Fruit fly (Drosophila melanogaster) whole organism, embryonic: ENCODE results near the gene Girdin.

Experiments
- ATbp ChIP-seq: fragments of 200-800 bp; sonication (Bioruptor generic); optimal IDR thresholded peaks from 2 replicates; lab custom pipeline; 2017; ENCODE audit warnings: missing biosample characterization, mild to moderate bottlenecking, missing genetic modification characterization, missing genetic modification reagents
- Asciz ChIP-seq: fragments of 200-800 bp; sonication (Bioruptor generic); optimal IDR thresholded peaks from 2 replicates; lab custom pipeline; 2017; ENCODE audit warnings: missing biosample characterization, mild to moderate bottlenecking, missing genetic modification characterization, missing genetic modification reagents
- BtbVII ChIP-seq: fragments of 200-800 bp; sonication (Bioruptor generic); optimal IDR thresholded peaks from 3 replicates; lab custom pipeline; 2017; ENCODE audit warnings: missing biosample characterization, mild to moderate bottlenecking, missing genetic modification characterization
- CG10274 ChIP-seq: fragments of 200-800 bp; sonication (Bioruptor generic); optimal IDR thresholded peaks from 3 replicates; lab custom pipeline; 2017; ENCODE audit warnings: missing biosample characterization, mild to moderate bottlenecking, missing genetic modification characterization
- CG11247 ChIP-seq: fragments of 200-800 bp; sonication (Bioruptor generic); IDR thresholded peaks from 2 replicates; pipeline ENCODE4 v1.3.6; 2022; ENCODE audit warnings: missing biosample characterization, missing genetic modification characterization
- CG11456 ChIP-seq: fragments of 200-800 bp; sonication (Bioruptor generic); IDR thresholded peaks from 3 replicates; pipeline ENCODE4 v1.3.6; 2022; ENCODE audit warnings: missing biosample characterization, missing genetic modification characterization
- CG12104 ChIP-seq: fragments of 200-800 bp; sonication (Bioruptor generic); optimal IDR thresholded peaks from 3 replicates; lab custom pipeline; 2016; ENCODE audit warnings: missing biosample characterization, missing genetic modification characterization
- CG15073 ChIP-seq: fragments of 200-800 bp; sonication (Bioruptor generic); optimal IDR thresholded peaks from 2 replicates; lab custom pipeline; 2016; ENCODE audit warnings: missing biosample characterization, missing genetic modification characterization
- CG15601 ChIP-seq: fragments of 200-800 bp; sonication (Bioruptor generic); optimal IDR thresholded peaks from 3 replicates; lab custom pipeline; 2019; ENCODE audit warnings: missing biosample characterization, mild to moderate bottlenecking, missing genetic modification characterization, moderate library complexity
- CG1603 ChIP-seq: fragments of 200-800 bp; sonication (Bioruptor generic); optimal IDR thresholded peaks from 2 replicates; lab custom pipeline; 2019; ENCODE audit warnings: missing biosample characterization, mild to moderate bottlenecking, missing genetic modification characterization, moderate library complexity
- CG18476 ChIP-seq: fragments of 200-800 bp; sonication (Bioruptor generic); optimal IDR thresholded peaks from 2 replicates; lab custom pipeline; 2016; ENCODE audit warnings: missing biosample characterization, mild to moderate bottlenecking, missing genetic modification characterization
- CG2889 ChIP-seq: fragments of 200-800 bp; sonication (Bioruptor generic); IDR thresholded peaks from 3 replicates; pipeline ENCODE4 v1.3.6; 2022; ENCODE audit warnings: missing biosample characterization, missing genetic modification characterization
- CG30431 ChIP-seq: fragments of 200-800 bp; sonication (Bioruptor generic); optimal IDR thresholded peaks from 2 replicates; lab custom pipeline; 2017; ENCODE audit warnings: missing biosample characterization, missing genetic modification characterization
- CG3407 ChIP-seq: fragments of 200-800 bp; sonication (Bioruptor generic); optimal IDR thresholded peaks from 2 replicates; lab custom pipeline; 2018; ENCODE audit warnings: missing biosample characterization, mild to moderate bottlenecking, missing genetic modification characterization
- CG3726 ChIP-seq: fragments of 200-800 bp; sonication (Bioruptor generic); IDR thresholded peaks from 3 replicates; pipeline ENCODE4, ENCODE4 v1.3.6; 2022; ENCODE audit warnings: missing biosample characterization, missing genetic modification characterization
- CG3995 ChIP-seq: fragments of 200-800 bp; sonication (Bioruptor generic); optimal IDR thresholded peaks from 3 replicates; lab custom pipeline; 2016; ENCODE audit warnings: missing biosample characterization, missing genetic modification characterization
- CG7987 ChIP-seq: fragments of 200-800 bp; sonication (Bioruptor generic); optimal IDR thresholded peaks from 2 replicates; lab custom pipeline; 2018; ENCODE audit warnings: missing biosample characterization, mild to moderate bottlenecking, missing genetic modification characterization, moderate library complexity
- CG8478 ChIP-seq: fragments of >200 bp; optimal IDR thresholded peaks from 2 replicates; lab custom pipeline; 2018
- CG9876 ChIP-seq: fragments of 200-800 bp; sonication (Bioruptor generic); optimal IDR thresholded peaks from 2 replicates; lab custom pipeline; 2016; ENCODE audit warnings: missing biosample characterization, missing genetic modification characterization
- CTCF ChIP-seq: fragments of 200-800 bp; sonication (Bioruptor generic); optimal IDR thresholded peaks from 2 replicates; lab custom pipeline; 2017; ENCODE audit warnings: missing biosample characterization, mild to moderate bottlenecking, missing genetic modification characterization, moderate library complexity
- CoRest ChIP-seq: fragments of 200-800 bp; sonication (Bioruptor generic); optimal IDR thresholded peaks from 3 replicates; lab custom pipeline; 2018; ENCODE audit warnings: missing biosample characterization, mild to moderate bottlenecking, missing genetic modification characterization, moderate library complexity
- Dek ChIP-seq: fragments of 200-800 bp; sonication (Bioruptor generic); optimal IDR thresholded peaks from 3 replicates; lab custom pipeline; 2019; ENCODE audit warnings: missing biosample characterization, mild to moderate bottlenecking, missing genetic modification characterization, moderate library complexity
- ERR ChIP-seq: fragments of 200-800 bp; sonication (Bioruptor generic); optimal IDR thresholded peaks from 2 replicates; lab custom pipeline; 2016; ENCODE audit warnings: missing biosample characterization, missing genetic modification characterization
- Jarid2 ChIP-seq: fragments of 200-800 bp; sonication (Bioruptor generic); optimal IDR thresholded peaks from 3 replicates; lab custom pipeline; 2017; ENCODE audit warnings: mild to moderate bottlenecking, missing biosample characterization, missing genetic modification reagents, missing genetic modification characterization
- Mes4 ChIP-seq: fragments of 200-800 bp; sonication (Bioruptor generic); optimal IDR thresholded peaks from 2 replicates; lab custom pipeline; 2016; ENCODE audit warnings: missing biosample characterization, missing genetic modification characterization
- NC2α ChIP-seq: fragments of 200-800 bp; sonication (Bioruptor generic); optimal IDR thresholded peaks from 2 replicates; lab custom pipeline; 2016; ENCODE audit warnings: missing biosample characterization, missing genetic modification characterization
- Nf-YC ChIP-seq: fragments of 200-800 bp; optimal IDR thresholded peaks from 3 replicates; lab custom pipeline; 2019; ENCODE audit warnings: missing biosample characterization, mild to moderate bottlenecking, missing genetic modification characterization, moderate library complexity
- Ravus ChIP-seq: fragments of 200-800 bp; sonication (Bioruptor generic); IDR thresholded peaks from 2 replicates; pipeline ENCODE4 v1.3.6; 2022; ENCODE audit warnings: missing biosample characterization, missing genetic modification characterization
- Vsx1 ChIP-seq: fragments of 200-800 bp; sonication (Bioruptor generic); optimal IDR thresholded peaks from 2 replicates; lab custom pipeline; 2017; ENCODE audit warnings: missing biosample characterization, mild to moderate bottlenecking, missing genetic modification characterization, missing genetic modification reagents
- Xbp1 ChIP-seq: fragments of 200-800 bp; sonication (Bioruptor generic); optimal IDR thresholded peaks from 3 replicates; lab custom pipeline; 2016; ENCODE audit warnings: missing biosample characterization, mild to moderate bottlenecking, missing genetic modification characterization
- al ChIP-seq: fragments of 200-800 bp; sonication (Bioruptor generic); IDR thresholded peaks from 2 replicates; pipeline ENCODE4 v1.3.6; 2022; ENCODE audit warnings: missing biosample characterization, missing genetic modification characterization
- bbx ChIP-seq: fragments of 200-800 bp; sonication (Bioruptor generic); IDR thresholded peaks from 2 replicates; pipeline ENCODE4 v1.3.6; 2022; ENCODE audit warnings: missing biosample characterization, missing genetic modification characterization; ENCODE audit not compliant: partially characterized antibody
- bcd ChIP-seq: fragments of 200-800 bp; sonication (Bioruptor generic); optimal IDR thresholded peaks from 2 replicates; lab custom pipeline; 2017; ENCODE audit warnings: missing biosample characterization, mild to moderate bottlenecking, missing genetic modification characterization
- br ChIP-seq: fragments of >200 bp; optimal IDR thresholded peaks from 2 replicates; lab custom pipeline; 2017
- bsh ChIP-seq, 2 experiments: fragments of 200-800 bp; sonication (Bioruptor generic); optimal IDR thresholded peaks; 2 replicates each; lab custom pipeline; 2017 to 2018; ENCODE audit warnings: mild to moderate bottlenecking in 2 of 2, missing biosample characterization in 2 of 2, missing genetic modification characterization in 2 of 2, moderate library complexity in 1 of 2
- caup ChIP-seq: fragments of 200-800 bp; sonication (Bioruptor generic); optimal IDR thresholded peaks from 3 replicates; lab custom pipeline; 2017; ENCODE audit warnings: missing biosample characterization, mild to moderate bottlenecking, missing genetic modification characterization, moderate library complexity; ENCODE audit not compliant: severe bottlenecking
- emc ChIP-seq: fragments of 200-800 bp; sonication (Bioruptor generic); optimal IDR thresholded peaks from 2 replicates; lab custom pipeline; 2016; ENCODE audit warnings: missing biosample characterization, missing genetic modification characterization
- grau ChIP-seq: fragments of 200-800 bp; optimal IDR thresholded peaks from 3 replicates; lab custom pipeline; 2019; ENCODE audit warnings: missing biosample characterization, mild to moderate bottlenecking, missing genetic modification characterization, moderate library complexity
- her ChIP-seq: fragments of 200-800 bp; sonication (Bioruptor generic); optimal IDR thresholded peaks from 2 replicates; lab custom pipeline; 2016; ENCODE audit warnings: missing biosample characterization, missing genetic modification characterization
- ken ChIP-seq: fragments of 200-800 bp; sonication (Bioruptor generic); IDR thresholded peaks from 3 replicates; pipeline ENCODE4 v1.3.6; 2022; ENCODE audit warnings: missing biosample characterization, missing genetic modification characterization
- lab ChIP-seq: fragments of 200-800 bp; sonication (Bioruptor generic); optimal IDR thresholded peaks from 3 replicates; lab custom pipeline; 2017; ENCODE audit warnings: missing biosample characterization, missing genetic modification characterization, mild to moderate bottlenecking, moderate library complexity, missing genetic modification reagents
- mirr ChIP-seq: fragments of 200-800 bp; sonication (Bioruptor generic); optimal IDR thresholded peaks from 3 replicates; lab custom pipeline; 2018; ENCODE audit warnings: missing biosample characterization, mild to moderate bottlenecking, missing genetic modification characterization
- pita ChIP-seq: fragments of 200-800 bp; sonication (Bioruptor generic); optimal IDR thresholded peaks from 2 replicates; lab custom pipeline; 2017; ENCODE audit warnings: missing biosample characterization, mild to moderate bottlenecking, missing genetic modification characterization
- salm ChIP-seq: fragments of 200-800 bp; sonication (Bioruptor generic); optimal IDR thresholded peaks from 2 replicates; lab custom pipeline; 2018; ENCODE audit warnings: missing biosample characterization, mild to moderate bottlenecking, missing genetic modification characterization
- schlank ChIP-seq: fragments of 200-800 bp; sonication (Bioruptor generic); optimal IDR thresholded peaks from 2 replicates; lab custom pipeline; 2018; ENCODE audit warnings: missing biosample characterization, mild to moderate bottlenecking, missing genetic modification characterization
- sd ChIP-seq: fragments of 200-800 bp; sonication (Bioruptor generic); optimal IDR thresholded peaks from 3 replicates; lab custom pipeline; 2018; ENCODE audit warnings: missing biosample characterization, mild to moderate bottlenecking, missing genetic modification characterization, moderate library complexity
- slou ChIP-seq: fragments of 200-800 bp; sonication (Bioruptor generic); optimal IDR thresholded peaks from 3 replicates; lab custom pipeline; 2016; ENCODE audit warnings: missing biosample characterization, missing genetic modification characterization
- slp2 ChIP-seq: fragments of 200-800 bp; sonication (Bioruptor generic); optimal IDR thresholded peaks from 2 replicates; lab custom pipeline; 2016; ENCODE audit warnings: missing biosample characterization, missing genetic modification characterization
- so ChIP-seq: fragments of 200-800 bp; sonication (Bioruptor generic); IDR thresholded peaks from 3 replicates; pipeline ENCODE4 v1.3.6; 2022; ENCODE audit warnings: missing biosample characterization, missing genetic modification characterization
- vnd ChIP-seq: fragments of 200-800 bp; sonication (Bioruptor generic); IDR thresholded peaks from 3 replicates; pipeline ENCODE4 v1.3.6; 2022; ENCODE audit warnings: missing biosample characterization, missing genetic modification characterization; ENCODE audit not compliant: partially characterized antibody

Girdin gene

DNA sequence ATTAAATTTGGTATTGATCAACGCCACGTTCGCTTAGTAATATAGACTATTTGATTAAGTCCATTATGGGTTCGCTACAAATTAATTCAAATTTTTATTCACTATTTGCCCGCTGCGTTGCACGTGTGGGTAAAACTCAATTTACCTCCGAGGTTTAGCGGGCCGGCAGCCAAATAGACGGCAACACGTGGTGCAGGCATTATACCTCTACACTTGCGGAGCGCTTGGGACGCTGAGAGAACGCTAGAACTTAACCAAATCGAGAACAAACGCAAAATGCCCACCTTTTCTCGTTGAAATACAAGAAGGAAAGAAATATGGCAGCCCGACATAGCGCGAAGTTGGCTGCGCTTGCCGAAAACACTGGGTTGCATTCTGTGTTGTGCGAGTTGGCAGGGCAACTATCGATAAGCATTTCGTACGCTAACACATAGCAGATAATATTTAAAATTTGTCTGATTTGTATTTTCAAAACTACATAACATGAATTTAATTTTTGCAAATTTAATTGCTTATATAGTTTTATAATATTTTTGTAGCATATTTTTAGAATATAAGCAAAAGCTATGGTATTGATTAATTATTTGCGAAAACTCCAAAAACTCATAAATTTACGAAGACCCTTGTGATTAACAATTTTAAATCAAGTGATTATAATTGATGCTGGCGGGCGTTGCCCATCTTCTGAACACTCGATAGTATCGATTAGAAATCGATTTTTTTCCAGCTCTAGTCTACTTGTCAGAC lies 44.1 kb downstream of the Girdin start, which contains the start of the genes RpL28 and eIF1 (continued):
- TF ChIP-seq CG12104 (GFP tag; lab: Kevin White, UChicago) (peak; percentile 96), salm (tag; lab: Kevin White, UChicago) (peak; percentile 36), bcd (GFP tag; lab: Kevin White, UChicago) (peak; percentile 97), her (peak; percentile 85), CG1603 (peak; percentile 91), so (peak; percentile 78), ken (peak; percentile 89), CG3407 (GFP tag; lab: Kevin White, UChicago) (peak; percentile 92), pita (GFP tag; lab: Kevin White, UChicago) (no peak), ATbp (peak; percentile 88), CG15601 (peak; percentile 84), CG7987 (GFP tag; lab: Kevin White, UChicago) (peak; percentile 98), grau (peak; percentile 83), bsh (GFP tag; optimal IDR thresholded peaks at IDR 0.05; lab: Kevin White, UChicago) (peak; percentile 32 to 79), NC2α (GFP tag; lab: Kevin White, UChicago) (peak; percentile 83), Vsx1 (GFP tag; lab: Kevin White, UChicago) (peak; percentile 92), CoRest (tag; lab: Kevin White, UChicago) (peak; percentile 88), mirr (GFP tag; lab: Kevin White, UChicago) (peak; percentile 94), Xbp1 (GFP tag; lab: Kevin White, UChicago) (peak; percentile 93), CTCF (peak; percentile 67), Asciz (GFP tag; lab: Kevin White, UChicago) (peak; percentile 88), CG11456 (GFP tag; lab: Robert Waterston, UW) (peak; percentile 95), caup (peak; percentile 98), Ravus (GFP tag; lab: Robert Waterston, UW) (no peak; the same call in 1 of the 2 replicates), CG30431 (GFP tag; lab: Kevin White, UChicago) (peak; percentile 91), CG9876 (GFP tag; lab: Kevin White, UChicago) (peak; percentile 95), CG2889 (GFP tag; lab: Robert Waterston, UW) (peak; percentile 61; the same call in 2 of the 3 replicates), slou (GFP tag; lab: Kevin White, UChicago) (peak; percentile 91), Nf-YC (tag; lab: Kevin White, UChicago) (peak; percentile 81), emc (GFP tag; lab: Kevin White, UChicago) (peak; percentile 90), CG8478 (lab: Kevin White, UChicago) (no peak), ERR (GFP tag; lab: Kevin White, UChicago) (peak; percentile 60), bbx (GFP tag; lab: Robert Waterston, UW) (peak; percentile 68), CG18476 (GFP tag; lab: Kevin White, UChicago) (peak; percentile 83), Dek (tag; lab: Kevin White, UChicago) (peak; percentile 76), al (peak; percentile 67), sd (tag; lab: Kevin White, UChicago) (no peak), BtbVII (GFP tag; lab: Kevin White, UChicago) (peak; percentile 89), Jarid2 (GFP tag; lab: Kevin White, UChicago) (peak; percentile 78), Mes4 (peak; percentile 94), slp2 (peak; percentile 89), CG10274 (GFP tag; lab: Kevin White, UChicago) (peak; percentile 87), CG15073 (GFP tag; lab: Kevin White, UChicago) (no peak), CG3726 (GFP tag; lab: Robert Waterston, UW) (peak; percentile 83; the same call in 2 of the 3 replicates), br (lab: Kevin White, UChicago) (no peak), CG3995 (GFP tag; lab: Kevin White, UChicago) (peak; percentile 87), schlank (tag; lab: Kevin White, UChicago) (peak; percentile 94), vnd (GFP tag; lab: Robert Waterston, UW) (peak; percentile 77), CG11247 (GFP tag; lab: Robert Waterston, UW) (peak; percentile 87), lab (GFP tag; lab: Kevin White, UChicago) (peak; percentile 60)
